Worm (Caenorhabditis elegans): Measurements from ENCODE around the gene mpz-6.

Gene mpz-6

DNA sequence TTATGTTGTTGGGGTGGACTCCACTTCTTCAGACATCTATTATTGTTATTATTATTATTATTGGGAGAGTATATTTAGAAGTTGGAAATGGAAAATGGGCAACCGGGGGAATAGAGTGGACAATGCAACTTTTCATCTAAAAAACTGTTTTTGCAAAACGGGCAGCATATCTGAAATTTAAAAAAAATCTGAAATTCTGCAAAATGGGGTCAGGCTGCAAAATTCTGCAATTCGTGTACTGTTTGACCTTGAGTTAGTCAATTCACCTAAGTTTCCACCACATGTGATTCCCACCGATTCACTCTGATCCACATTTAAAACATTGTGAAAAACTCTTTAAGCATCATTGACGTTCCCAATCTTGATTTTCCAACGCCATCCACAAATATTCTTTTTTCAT lies 33.9 kb downstream of the mpz-6 start, which contains the start of gene C06C3.4:
TSS of gene C06C3.4 (plus strand) at position 301 of the 400 bp plus-strand sequence.
- TF ChIP-seq ceh-9 (tag; optimal IDR thresholded peaks at IDR 0.05) = no peak
- TF ChIP-seq odd-2 (tag; optimal IDR thresholded peaks at IDR 0.05) = no peak
- TF ChIP-seq sox-2 (GFP tag; IDR thresholded peaks at IDR 0.05) = no peak

DNA sequence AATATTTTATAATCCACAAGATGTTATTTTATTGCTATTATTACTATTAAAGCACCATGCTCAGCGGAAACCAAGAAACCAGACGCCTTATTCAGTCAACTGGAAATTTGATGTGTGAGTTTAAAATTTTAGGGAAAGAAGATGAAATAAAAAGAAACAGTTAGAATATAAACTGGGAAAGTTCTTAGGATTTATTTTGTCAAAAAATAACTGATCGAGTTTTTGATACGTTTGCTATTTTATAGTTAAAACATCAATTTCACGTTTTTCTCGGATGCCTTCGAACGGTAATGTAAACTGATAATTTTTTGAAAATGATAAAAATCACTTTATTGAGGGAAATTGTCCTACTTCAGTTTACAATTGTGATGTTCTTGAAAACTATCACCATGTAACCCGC lies 34.5 kb downstream of the mpz-6 start, which contains the start of gene C06C3.3:
TSS of gene C06C3.3 (minus strand) at position 101 of the 400 bp plus-strand sequence.
- TF ChIP-seq ama-1 (optimal IDR thresholded peaks at IDR 0.05) = no peak
- TF ChIP-seq pax-1 (tag; optimal IDR thresholded peaks at IDR 0.05) = no peak
- TF ChIP-seq dmd-4 (tag; optimal IDR thresholded peaks at IDR 0.05; ENCODE audit: borderline replicate concordance) = no peak
- TF ChIP-seq che-1 (tag; optimal IDR thresholded peaks at IDR 0.05) = no peak
- no peak for TF ChIP-seq ceh-19 (GFP tag; optimal IDR thresholded peaks at IDR 0.05)
- no peak for TF ChIP-seq ceh-14 (tag; optimal IDR thresholded peaks at IDR 0.05)
- no peak for TF ChIP-seq ceh-22 (tag; optimal IDR thresholded peaks at IDR 0.05)
- no peak for TF ChIP-seq ceh-18 (tag; optimal IDR thresholded peaks at IDR 0.05)
- no peak for TF ChIP-seq sdc-2 (tag; optimal IDR thresholded peaks at IDR 0.05)
- TF ChIP-seq ceh-30 (tag; optimal IDR thresholded peaks at IDR 0.05) = no peak
- TF ChIP-seq unc-3 (GFP tag; conservative IDR thresholded peaks at IDR 0.05) = no peak
- TF ChIP-seq unc-3 (tag; optimal IDR thresholded peaks at IDR 0.05) = no peak
- no peak for TF ChIP-seq elt-2 (tag; optimal IDR thresholded peaks at IDR 0.05)
- no peak for TF ChIP-seq hlh-8 (tag; optimal IDR thresholded peaks at IDR 0.05)
- TF ChIP-seq ahr-1 (tag; optimal IDR thresholded peaks at IDR 0.05) = no peak
- TF ChIP-seq ttx-3 (tag; optimal IDR thresholded peaks at IDR 0.05) = no peak
- TF ChIP-seq ceh-6 (GFP tag; optimal IDR thresholded peaks at IDR 0.05) = no peak

DNA sequence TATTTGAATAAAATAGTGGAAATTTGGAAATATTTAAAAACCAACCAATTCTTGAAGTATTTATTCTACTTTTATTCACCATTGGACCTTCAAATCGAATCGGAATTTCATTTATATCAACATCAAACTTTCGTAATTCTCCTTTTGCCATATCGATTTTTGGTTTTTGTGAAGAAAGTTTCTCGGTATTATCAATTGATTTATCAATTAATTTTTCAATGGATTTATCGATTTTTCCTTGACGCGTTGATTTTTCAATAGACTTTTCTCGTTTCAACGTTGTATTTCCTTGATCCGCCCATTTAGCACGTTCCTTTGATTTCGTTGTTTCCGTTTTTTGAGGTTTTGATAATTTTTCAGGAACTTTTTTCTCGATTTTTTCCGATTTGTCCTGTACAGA lies 37.5 kb downstream of the mpz-6 start:
- TF ChIP-seq unc-42 (tag; optimal IDR thresholded peaks at IDR 0.05) = no peak
- TF ChIP-seq hlh-13 (GFP tag; optimal IDR thresholded peaks at IDR 0.05) = no peak
- TF ChIP-seq ztf-16 (tag; optimal IDR thresholded peaks at IDR 0.05) = no peak
- no peak for TF ChIP-seq pqm-1 (tag; optimal IDR thresholded peaks at IDR 0.05)
- no peak for TF ChIP-seq ceh-30 (tag; optimal IDR thresholded peaks at IDR 0.05)
- no peak for TF ChIP-seq ceh-2 (tag; optimal IDR thresholded peaks at IDR 0.05)
- TF ChIP-seq fkh-10 (GFP tag; optimal IDR thresholded peaks at IDR 0.05) = no peak
- no peak for TF ChIP-seq unc-86 (tag; optimal IDR thresholded peaks at IDR 0.05)
- no peak for TF ChIP-seq K09A11.1 (tag; optimal IDR thresholded peaks at IDR 0.05; ENCODE audit: insufficient read depth)

DNA sequence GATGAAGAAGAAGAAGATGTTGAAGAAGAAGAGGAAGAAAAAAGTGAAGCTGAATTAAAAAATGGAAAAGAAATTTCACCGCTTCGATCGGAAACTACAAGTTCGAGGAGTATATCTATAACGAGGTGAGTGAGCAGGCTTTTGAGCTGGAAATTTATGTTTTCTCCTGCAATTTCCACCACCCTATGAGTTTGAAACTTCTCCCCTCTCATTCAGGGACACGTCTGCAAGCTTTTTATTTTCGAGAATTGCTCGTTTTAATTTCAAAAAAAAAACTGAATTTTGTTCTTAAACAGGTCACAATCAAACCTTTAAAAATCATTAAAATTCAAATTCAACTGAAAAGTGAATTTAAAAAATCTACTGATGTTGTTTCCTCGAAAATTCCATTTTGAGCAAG lies 44.7 kb downstream of the mpz-6 start:
- TF ChIP-seq sox-4 (tag; optimal IDR thresholded peaks at IDR 0.05) (no peak), tbx-7 (tag; optimal IDR thresholded peaks at IDR 0.05) (no peak), sdc-2 (tag; optimal IDR thresholded peaks at IDR 0.05) (no peak), ceh-48 (tag; optimal IDR thresholded peaks at IDR 0.05) (no peak), eyg-1 (tag; optimal IDR thresholded peaks at IDR 0.05) (no peak), sox-2 (GFP tag; IDR thresholded peaks at IDR 0.05) (no peak), pat-9 (tag; optimal IDR thresholded peaks at IDR 0.05) (no peak), hlh-15 (tag; optimal IDR thresholded peaks at IDR 0.05) (no peak), pax-1 (tag; optimal IDR thresholded peaks at IDR 0.05) (no peak), unc-42 (tag; optimal IDR thresholded peaks at IDR 0.05) (no peak), lim-6 (tag; optimal IDR thresholded peaks at IDR 0.05) (no peak), ceh-45 (GFP tag; IDR thresholded peaks at IDR 0.05) (no peak), ama-1 (optimal IDR thresholded peaks at IDR 0.05) (no peak)

DNA sequence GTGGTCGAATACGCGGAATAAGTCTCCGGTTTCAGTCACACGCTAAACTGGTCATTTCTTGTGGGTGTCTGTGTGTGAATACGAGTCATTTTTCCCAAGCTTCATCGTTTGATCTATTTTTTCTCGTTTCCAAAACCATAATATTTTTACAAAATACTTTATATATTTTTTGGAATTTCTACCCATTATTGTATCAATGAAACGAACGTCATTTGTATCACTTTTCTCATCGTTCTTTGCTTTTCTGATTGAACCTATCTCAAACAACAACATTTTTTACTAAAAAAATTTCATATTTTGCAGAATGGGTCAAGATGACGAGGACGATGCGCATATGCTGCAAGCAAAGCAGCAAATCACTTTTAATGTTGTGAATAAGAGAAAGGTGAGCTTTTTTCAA lies 48.7 kb downstream of the mpz-6 start, which contains the start of gene mel-11:
TSS of gene mel-11 (plus strand) at position 301 of the 400 bp plus-strand sequence.
- TF ChIP-seq unc-55 (GFP tag; optimal IDR thresholded peaks at IDR 0.05) (no peak), unc-86 (tag; optimal IDR thresholded peaks at IDR 0.05) (no peak), ceh-24 (tag; optimal IDR thresholded peaks at IDR 0.05) (no peak), rnt-1 (tag; optimal IDR thresholded peaks at IDR 0.05) (no peak), nfya-1 (tag; optimal IDR thresholded peaks at IDR 0.05) (no peak), ets-4 (tag; optimal IDR thresholded peaks at IDR 0.05) (no peak)
